Fruit fly (Drosophila melanogaster) whole organism, embryonic: ENCODE data around the gene CG31777.

Experiments used
- Bdp1 ChIP-seq: fragments of 200-800 bp; sonication (Bioruptor generic); optimal IDR thresholded peaks from 3 replicates; lab custom pipeline; 2016; ENCODE audit warnings: missing biosample characterization, missing genetic modification characterization
- CG10959 ChIP-seq: fragments of 200-800 bp; sonication (Bioruptor generic); IDR thresholded peaks from 2 replicates; pipeline ENCODE4 v1.3.6; 2022; ENCODE audit warnings: missing biosample characterization, missing genetic modification characterization
- CG11504 ChIP-seq: fragments of 200-800 bp; sonication (Bioruptor generic); optimal IDR thresholded peaks from 3 replicates; lab custom pipeline; 2019; ENCODE audit warnings: missing biosample characterization, mild to moderate bottlenecking, missing genetic modification characterization, moderate library complexity
- CG11696 ChIP-seq: fragments of 200-800 bp; sonication (Bioruptor generic); IDR thresholded peaks from 2 replicates; pipeline ENCODE4 v1.3.6; 2022; ENCODE audit warnings: missing biosample characterization, missing genetic modification characterization
- CG12744 ChIP-seq: fragments of 200-800 bp; sonication (Bioruptor generic); optimal IDR thresholded peaks from 2 replicates; lab custom pipeline; 2016; ENCODE audit warnings: missing biosample characterization, missing genetic modification characterization
- CG13424 ChIP-seq: fragments of 200-800 bp; sonication (Bioruptor generic); optimal IDR thresholded peaks from 2 replicates; lab custom pipeline; 2019; ENCODE audit warnings: missing biosample characterization, mild to moderate bottlenecking, missing genetic modification characterization, moderate library complexity
- CG14965 ChIP-seq: fragments of 200-800 bp; sonication (Bioruptor generic); optimal IDR thresholded peaks from 2 replicates; lab custom pipeline; 2016; ENCODE audit warnings: missing biosample characterization, missing genetic modification characterization, borderline replicate concordance
- CG1602 ChIP-seq: fragments of 200-800 bp; sonication (Bioruptor generic); optimal IDR thresholded peaks from 3 replicates; lab custom pipeline; 2016; ENCODE audit warnings: missing biosample characterization, missing genetic modification characterization
- CG17361 ChIP-seq: fragments of 200-800 bp; sonication (Bioruptor generic); IDR thresholded peaks from 3 replicates; pipeline ENCODE4 v1.3.6; 2022; ENCODE audit warnings: missing biosample characterization, missing genetic modification characterization
- CG18764 ChIP-seq: fragments of 200-800 bp; sonication (Bioruptor generic); optimal IDR thresholded peaks from 3 replicates; lab custom pipeline; 2016; ENCODE audit warnings: missing biosample characterization, missing genetic modification characterization
- CG2889 ChIP-seq: fragments of 200-800 bp; sonication (Bioruptor generic); IDR thresholded peaks from 3 replicates; pipeline ENCODE4 v1.3.6; 2022; ENCODE audit warnings: missing biosample characterization, missing genetic modification characterization
- CG31388 ChIP-seq: fragments of 200-800 bp; sonication (Bioruptor generic); optimal IDR thresholded peaks from 2 replicates; lab custom pipeline; 2016; ENCODE audit warnings: missing biosample characterization, missing genetic modification characterization
- CG33557 ChIP-seq: fragments of 200-800 bp; sonication (Bioruptor generic); optimal IDR thresholded peaks from 2 replicates; lab custom pipeline; 2019; ENCODE audit warnings: missing biosample characterization, mild to moderate bottlenecking, missing genetic modification characterization, moderate library complexity
- CG34224 ChIP-seq: fragments of 200-800 bp; sonication (Bioruptor generic); IDR thresholded peaks from 3 replicates; pipeline ENCODE4 v1.3.6; 2022; ENCODE audit warnings: missing biosample characterization, missing genetic modification characterization; ENCODE audit not compliant: partially characterized antibody
- CG3838 ChIP-seq: fragments of 200-800 bp; sonication (Bioruptor generic); optimal IDR thresholded peaks from 3 replicates; lab custom pipeline; 2016; ENCODE audit warnings: missing biosample characterization, missing genetic modification characterization
- CG4820 ChIP-seq: fragments of 200-800 bp; sonication (Bioruptor generic); optimal IDR thresholded peaks from 3 replicates; lab custom pipeline; 2016; ENCODE audit warnings: missing biosample characterization, missing genetic modification characterization
- CG6272 ChIP-seq: fragments of 200-800 bp; sonication (Bioruptor generic); IDR thresholded peaks from 2 replicates; pipeline ENCODE4 v1.3.6; 2022; ENCODE audit warnings: missing biosample characterization, missing genetic modification characterization
- CG8765 ChIP-seq: fragments of 200-800 bp; sonication (Bioruptor generic); IDR thresholded peaks from 2 replicates; pipeline ENCODE4 v1.3.6; 2022; ENCODE audit warnings: missing biosample characterization, missing genetic modification characterization
- CHES-1-like ChIP-seq: fragments of 200-800 bp; sonication (Bioruptor generic); optimal IDR thresholded peaks from 2 replicates; lab custom pipeline; 2016; ENCODE audit warnings: missing biosample characterization, missing genetic modification characterization
- Camta ChIP-seq: fragments of 200-800 bp; sonication (Bioruptor generic); optimal IDR thresholded peaks from 2 replicates; lab custom pipeline; 2016; ENCODE audit warnings: missing biosample characterization, missing genetic modification characterization
- D ChIP-seq, 2 experiments: fragments of 200-800 bp in 1 of 2; fragments of >200 bp in 1 of 2; sonication (Bioruptor generic) in 1 of 2; optimal IDR thresholded peaks; 2 replicates in 1 of 2; 3 replicates in 1 of 2; lab custom pipeline; 2017; ENCODE audit warnings: mild to moderate bottlenecking in 1 of 2, missing biosample characterization in 1 of 2, missing genetic modification characterization in 1 of 2, missing genetic modification reagents in 1 of 2
- Dip3 ChIP-seq: fragments of 200-800 bp; sonication (Bioruptor generic); optimal IDR thresholded peaks from 3 replicates; lab custom pipeline; 2016; ENCODE audit warnings: missing biosample characterization, missing genetic modification characterization
- E2f1 ChIP-seq: fragments of 200-800 bp; sonication (Bioruptor generic); IDR thresholded peaks from 2 replicates; pipeline ENCODE4 v1.3.6; 2022; ENCODE audit warnings: missing biosample characterization, missing genetic modification characterization
- ERR ChIP-seq: fragments of 200-800 bp; sonication (Bioruptor generic); optimal IDR thresholded peaks from 2 replicates; lab custom pipeline; 2016; ENCODE audit warnings: missing biosample characterization, missing genetic modification characterization
- HLH54F ChIP-seq: fragments of 200-800 bp; sonication (Bioruptor generic); optimal IDR thresholded peaks from 3 replicates; lab custom pipeline; 2016; ENCODE audit warnings: missing biosample characterization, missing genetic modification characterization
- HmgD ChIP-seq: fragments of 200-800 bp; sonication (Bioruptor generic); optimal IDR thresholded peaks from 3 replicates; lab custom pipeline; 2016; ENCODE audit warnings: missing biosample characterization, missing genetic modification characterization
- NfI ChIP-seq: fragments of 200-800 bp; sonication (Bioruptor generic); optimal IDR thresholded peaks from 3 replicates; lab custom pipeline; 2018; ENCODE audit warnings: missing biosample characterization, mild to moderate bottlenecking, missing genetic modification characterization, moderate library complexity
- Opbp ChIP-seq: fragments of 200-800 bp; sonication (Bioruptor generic); IDR thresholded peaks from 3 replicates; pipeline ENCODE4 v1.3.6; 2022; ENCODE audit warnings: missing biosample characterization, missing genetic modification characterization; ENCODE audit not compliant: partially characterized antibody
- amos ChIP-seq: fragments of 200-800 bp; sonication (Bioruptor generic); IDR thresholded peaks from 2 replicates; pipeline ENCODE4 v1.3.6; 2022; ENCODE audit warnings: missing biosample characterization, missing genetic modification characterization; ENCODE audit not compliant: partially characterized antibody
- ap ChIP-seq: fragments of 200-800 bp; sonication (Bioruptor generic); IDR thresholded peaks from 2 replicates; pipeline ENCODE4 v1.3.6; 2022; ENCODE audit warnings: missing biosample characterization, missing genetic modification characterization
- crc ChIP-seq: fragments of 200-800 bp; sonication (Bioruptor generic); optimal IDR thresholded peaks from 2 replicates; lab custom pipeline; 2016; ENCODE audit warnings: missing biosample characterization, missing genetic modification characterization
- dm ChIP-seq: fragments of 200-800 bp; sonication (Bioruptor generic); optimal IDR thresholded peaks from 3 replicates; lab custom pipeline; 2016; ENCODE audit warnings: missing biosample characterization, missing genetic modification characterization
- esg ChIP-seq: fragments of 200-800 bp; sonication (Bioruptor generic); conservative IDR thresholded peaks from 2 replicates; pipeline ENCODE4 v1.3.6; 2022; ENCODE audit warnings: missing biosample characterization, missing genetic modification characterization
- gcm ChIP-seq: fragments of 200-800 bp; sonication (Bioruptor generic); optimal IDR thresholded peaks from 2 replicates; lab custom pipeline; 2019; ENCODE audit warnings: missing biosample characterization, mild to moderate bottlenecking, missing genetic modification characterization, moderate library complexity
- gcm2 ChIP-seq: fragments of 200-800 bp; sonication (Bioruptor generic); optimal IDR thresholded peaks from 2 replicates; lab custom pipeline; 2016; ENCODE audit warnings: missing biosample characterization, missing genetic modification characterization
- gsb-n ChIP-seq: fragments of 200-800 bp; sonication (Bioruptor generic); optimal IDR thresholded peaks from 3 replicates; lab custom pipeline; 2018; ENCODE audit warnings: missing biosample characterization, mild to moderate bottlenecking, missing genetic modification characterization
- mam ChIP-seq: fragments of 200-800 bp; sonication (Bioruptor generic); optimal IDR thresholded peaks from 3 replicates; lab custom pipeline; 2016; ENCODE audit warnings: missing biosample characterization, missing genetic modification characterization
- nerfin-1 ChIP-seq: fragments of 200-800 bp; sonication (Bioruptor generic); optimal IDR thresholded peaks from 3 replicates; lab custom pipeline; 2019; ENCODE audit warnings: missing biosample characterization, mild to moderate bottlenecking, missing genetic modification characterization, moderate library complexity
- pan ChIP-seq, 4 experiments: fragments of >200 bp in 3 of 4; fragments of 200-800 bp in 1 of 4; sonication (Bioruptor generic) in 1 of 4; optimal IDR thresholded peaks in 3 of 4; IDR thresholded peaks in 1 of 4; 2 replicates each; pipeline versions ENCODE4 v1.3.6 to Lab custom; 2017 to 2022; ENCODE audit warnings: missing biosample characterization in 2 of 4, missing genetic modification characterization in 2 of 4, mixed read lengths in 1 of 4
- pnt ChIP-seq: fragments of 200-800 bp; sonication (Bioruptor generic); optimal IDR thresholded peaks from 3 replicates; lab custom pipeline; 2016; ENCODE audit warnings: missing biosample characterization, missing genetic modification characterization
- pum ChIP-seq: fragments of 200-800 bp; sonication (Bioruptor generic); optimal IDR thresholded peaks from 2 replicates; lab custom pipeline; 2016; ENCODE audit warnings: missing biosample characterization, missing genetic modification characterization
- repo ChIP-seq: fragments of 200-800 bp; sonication (Bioruptor generic); optimal IDR thresholded peaks from 2 replicates; lab custom pipeline; 2016; ENCODE audit warnings: missing biosample characterization, missing genetic modification characterization
- row ChIP-seq: fragments of 200-800 bp; sonication (Bioruptor generic); IDR thresholded peaks from 3 replicates; pipeline ENCODE4 v1.3.6; 2022; ENCODE audit warnings: missing biosample characterization, missing genetic modification characterization
- scrt ChIP-seq: fragments of 200-800 bp; sonication (Bioruptor generic); optimal IDR thresholded peaks from 2 replicates; lab custom pipeline; 2018; ENCODE audit warnings: missing biosample characterization, mild to moderate bottlenecking, missing genetic modification characterization, moderate library complexity
- seq ChIP-seq: fragments of 200-800 bp; sonication (Bioruptor generic); IDR thresholded peaks from 2 replicates; pipeline ENCODE4 v1.3.6; 2022; ENCODE audit warnings: missing biosample characterization, missing genetic modification characterization
- sim ChIP-seq: fragments of 200-800 bp; sonication (Bioruptor generic); IDR thresholded peaks from 2 replicates; pipeline ENCODE4 v1.3.6; 2022; ENCODE audit warnings: missing biosample characterization, missing genetic modification characterization
- ttk ChIP-seq: fragments of 200-800 bp; sonication (Bioruptor generic); IDR thresholded peaks from 2 replicates; pipeline ENCODE4 v2.1.2; 2022; ENCODE audit warnings: missing biosample characterization, missing genetic modification characterization
- tup ChIP-seq: fragments of 200-800 bp; sonication (Bioruptor generic); optimal IDR thresholded peaks from 2 replicates; lab custom pipeline; 2016; ENCODE audit warnings: missing biosample characterization, mild to moderate bottlenecking, missing genetic modification characterization, moderate library complexity

Gene CG31777

DNA sequence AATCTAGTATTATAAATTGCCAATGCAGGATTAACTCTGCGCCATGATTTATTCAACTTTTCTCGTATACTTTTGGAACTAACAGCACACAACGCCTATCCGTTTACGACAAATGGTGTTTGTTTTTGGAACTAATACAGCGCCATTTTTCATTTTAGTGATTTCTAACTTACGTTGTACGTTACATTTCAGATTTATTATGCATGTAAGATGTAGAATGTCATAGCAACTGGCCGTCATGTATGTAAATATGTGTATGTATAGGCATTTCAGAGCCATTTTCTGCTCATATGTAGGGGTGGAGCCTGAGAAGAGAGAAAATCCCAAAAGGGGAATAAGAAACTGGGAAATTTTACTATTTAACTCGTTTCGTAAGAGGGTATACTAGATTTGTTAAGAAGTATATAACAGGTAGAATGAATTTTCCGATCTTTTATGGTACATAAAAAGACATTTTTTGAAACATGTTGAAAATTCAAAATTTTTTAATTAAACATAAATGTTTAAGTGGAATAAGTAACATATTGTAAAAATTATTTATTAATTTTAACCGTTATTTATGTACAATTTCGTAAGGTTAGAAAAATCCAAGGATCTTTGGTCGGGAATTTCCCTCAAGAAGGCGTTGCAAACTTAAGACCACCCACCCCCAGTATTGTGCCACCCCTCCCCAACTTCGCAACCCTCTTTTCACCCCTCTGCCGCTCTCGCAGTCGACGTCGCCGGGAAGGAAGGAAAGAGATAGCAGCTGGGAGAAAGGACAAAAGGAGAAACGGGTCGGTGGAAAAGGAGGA, 49.3 kb downstream of the CG31777 start (continued):
- TF ChIP-seq HmgD (peak; percentile 75), CG11504 (tag; lab: Kevin White, UChicago) (peak; percentile 47), CHES-1-like (GFP tag; lab: Kevin White, UChicago) (peak; percentile 6), NfI (peak; percentile 59), CG14965 (GFP tag; lab: Kevin White, UChicago) (no peak), gcm (GFP tag; lab: Kevin White, UChicago) (no peak), amos (peak; percentile 83; the same call in 1 of the 2 replicates), CG8765 (GFP tag; lab: Robert Waterston, UW) (no peak), CG34224 (GFP tag; lab: Robert Waterston, UW) (no peak), Dip3 (GFP tag; lab: Kevin White, UChicago) (peak; percentile 26), mam (GFP tag; lab: Kevin White, UChicago) (peak; percentile 30), scrt (GFP tag; lab: Kevin White, UChicago) (no peak), CG33557 (GFP tag; lab: Kevin White, UChicago) (no peak), row (GFP tag; lab: Robert Waterston, UW) (peak; percentile 72; the same call in 2 of the 3 replicates), esg (GFP tag; lab: Robert Waterston, UW) (no peak), dm (GFP tag; lab: Kevin White, UChicago) (peak; percentile 40), Opbp (GFP tag; lab: Robert Waterston, UW) (peak; percentile 69), tup (GFP tag; lab: Kevin White, UChicago) (no peak), CG1602 (GFP tag; lab: Kevin White, UChicago) (peak; percentile 23), pan (optimal IDR thresholded peaks at IDR 0.05; lab: Kevin White, UChicago) (no peak), pan (GFP tag; optimal IDR thresholded peaks at IDR 0.05 in 1 of 2, IDR thresholded peaks at IDR 0.05 in 1 of 2) (peak in 1 of 2 experiments; percentile 35), ERR (peak; percentile 36), CG17361 (GFP tag; lab: Robert Waterston, UW) (0 out of 3 replicates have a peak, but pooled peaks have one; percentile 47), pnt (peak; percentile 62), gcm2 (peak; percentile 18), repo (peak; percentile 15), Bdp1 (GFP tag; lab: Kevin White, UChicago) (no peak), CG18764 (GFP tag; lab: Kevin White, UChicago) (peak; percentile 36), Camta (peak; percentile 16), CG10959 (GFP tag; lab: Robert Waterston, UW) (no peak), CG12744 (GFP tag; lab: Kevin White, UChicago) (peak; percentile 58), crc (GFP tag; lab: Kevin White, UChicago) (no peak), CG3838 (GFP tag; lab: Kevin White, UChicago) (peak; percentile 15), ap (no peak), CG2889 (GFP tag; lab: Robert Waterston, UW) (no peak), CG6272 (GFP tag; lab: Robert Waterston, UW) (peak; percentile 55), CG13424 (peak; percentile 12), CG4820 (peak; percentile 51), gsb-n (tag; lab: Kevin White, UChicago) (no peak), sim (GFP tag; lab: Robert Waterston, UW) (no peak), seq (peak; percentile 73; the same call in 1 of the 2 replicates), HLH54F (peak; percentile 29), E2f1 (0 out of 2 replicates have a peak, but pooled peaks have one; percentile 19), CG11696 (GFP tag; lab: Robert Waterston, UW) (no peak), pum (peak; percentile 73), nerfin-1 (tag; lab: Kevin White, UChicago) (peak; percentile 100), D (optimal IDR thresholded peaks at IDR 0.05; lab: Kevin White, UChicago) (no peak), D (GFP tag; optimal IDR thresholded peaks at IDR 0.05; lab: Kevin White, UChicago) (no peak), ttk (GFP tag; lab: Robert Waterston, UW) (no peak), CG31388 (GFP tag; lab: Kevin White, UChicago) (peak; percentile 0)
